Worm (Caenorhabditis elegans) whole organism, midembryonic: Measurements from ENCODE around the gene F36A4.2.
A peak's percentile ranks its signal among the peaks of the same experiment; 100 is the strongest.

Experiments used
- T22C8.4 ChIP-seq: fragments of 200-800 bp; sonication (Bioruptor generic); IDR thresholded peaks from 2 replicates; pipeline ENCODE4 v1.3.6; 2022; ENCODE audit warnings: missing genetic modification characterization, missing compliant biosample characterization
- cog-1 ChIP-seq: sonication (generic microtip); optimal IDR thresholded peaks from 2 replicates; lab custom pipeline; 2016; ENCODE audit warnings: missing genetic modification characterization, missing compliant biosample characterization
- flt-1 ChIP-seq: fragments of 200-800 bp; sonication (Bioruptor generic); IDR thresholded peaks from 2 replicates; pipeline ENCODE4 v1.3.6; 2022; ENCODE audit warnings: missing genetic modification characterization, missing compliant biosample characterization
- klf-2 ChIP-seq: fragments of 200-800 bp; sonication (Bioruptor generic); conservative IDR thresholded peaks from 2 replicates; pipeline ENCODE4 v1.3.6; 2022; ENCODE audit warnings: missing genetic modification reagents, missing genetic modification characterization, missing compliant biosample characterization
- med-1 ChIP-seq: sonication (generic microtip); optimal IDR thresholded peaks from 2 replicates; lab custom pipeline; 2017; ENCODE audit warnings: missing genetic modification characterization, mild to moderate bottlenecking, missing compliant biosample characterization, antibody characterized with exemption, missing genetic modification reagents; ENCODE audit not compliant: insufficient read depth
- ref-1 ChIP-seq: fragments of 200-800 bp; sonication (Bioruptor generic); conservative IDR thresholded peaks from 2 replicates; pipeline ENCODE4 v1.3.6; 2022; ENCODE audit warnings: missing genetic modification reagents, missing genetic modification characterization, missing compliant biosample characterization
- tab-1 ChIP-seq: fragments of 200-800 bp; sonication (Bioruptor generic); IDR thresholded peaks from 2 replicates; pipeline ENCODE4 v1.3.6; 2022; ENCODE audit warnings: missing genetic modification characterization, missing compliant biosample characterization
- ztf-23 ChIP-seq: fragments of 200-800 bp; sonication (Bioruptor generic); IDR thresholded peaks from 2 replicates; pipeline ENCODE4 v1.3.6; 2022; ENCODE audit warnings: missing genetic modification reagents, missing genetic modification characterization, missing compliant biosample characterization
- ztf-29 ChIP-seq: fragments of 200-800 bp; sonication (Bioruptor generic); IDR thresholded peaks from 2 replicates; pipeline ENCODE4 v1.3.6; 2022; ENCODE audit warnings: missing genetic modification reagents, missing genetic modification characterization, missing compliant biosample characterization

The F36A4.2 gene

DNA sequence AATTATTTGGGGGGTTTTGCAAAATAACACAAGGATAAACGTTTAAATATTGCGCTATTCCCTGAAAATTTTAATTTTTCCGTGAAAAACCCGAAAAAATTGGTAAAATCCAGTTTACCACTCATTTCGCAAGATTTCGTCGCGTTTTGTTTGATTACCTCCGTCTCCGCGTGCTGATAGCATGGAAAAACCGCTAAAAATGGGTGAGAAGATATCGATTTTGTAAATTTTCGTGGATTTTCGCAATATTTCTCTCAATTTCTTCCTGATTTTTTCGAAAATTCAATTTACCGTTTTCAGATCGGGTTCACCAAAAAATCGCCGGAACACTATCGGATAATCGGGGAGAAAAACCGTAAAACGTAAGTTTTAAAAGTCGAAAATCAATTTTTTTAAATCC is 23.3 kb upstream of the F36A4.2 start, which contains the start of gene ama-1:
TSS of gene ama-1 (plus strand) at position 301 of the 400 bp plus-strand sequence.
- TF ChIP-seq cog-1 (tag; lab: Kevin White, UChicago) (no peak), klf-2 (GFP tag; lab: Robert Waterston, UW) (no peak), ztf-23 (GFP tag; lab: Robert Waterston, UW) (no peak), ref-1 (GFP tag; lab: Robert Waterston, UW) (no peak), ztf-29 (GFP tag; lab: Robert Waterston, UW) (no peak), flt-1 (GFP tag; lab: Robert Waterston, UW) (no peak), med-1 (no peak)

- TF ChIP-seq cog-1 (tag; lab: Kevin White, UChicago) (no peak), klf-2 (GFP tag; lab: Robert Waterston, UW) (0 out of 2 replicates have a peak, but pooled peaks have one; percentile 37)
These were observed 15.9 kb upstream of the F36A4.2 start for ce11 chrIV:4254989-4255582.

DNA sequence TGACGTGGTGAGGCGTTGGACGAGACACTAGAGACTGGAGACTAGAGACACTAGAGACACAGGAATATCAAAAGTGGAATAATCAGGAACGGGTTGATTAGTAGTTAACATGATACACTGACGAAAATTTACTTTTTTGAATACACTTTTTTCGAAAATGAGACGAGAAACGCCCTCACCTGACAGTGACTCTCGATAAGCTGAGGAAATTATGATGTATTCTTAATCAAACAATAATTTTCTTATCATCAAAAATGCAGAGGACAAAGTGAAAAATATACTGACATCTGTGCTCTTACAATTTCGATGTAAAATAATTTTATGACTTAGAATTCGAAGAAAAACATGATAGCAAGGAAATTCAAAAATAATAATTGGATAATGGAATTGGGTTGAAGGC is 11.6 kb upstream of the F36A4.2 start:
- TF ChIP-seq klf-2 (GFP tag; lab: Robert Waterston, UW) (no peak), med-1 (no peak), T22C8.4 (GFP tag; lab: Robert Waterston, UW) (no peak), ztf-23 (GFP tag; lab: Robert Waterston, UW) (no peak), ztf-29 (GFP tag; lab: Robert Waterston, UW) (no peak), cog-1 (tag; lab: Kevin White, UChicago) (no peak), ref-1 (GFP tag; lab: Robert Waterston, UW) (no peak), flt-1 (GFP tag; lab: Robert Waterston, UW) (no peak), tab-1 (no peak)

- TF ChIP-seq tab-1, result no peak
- no peak for TF ChIP-seq med-1
- TF ChIP-seq T22C8.4 (GFP tag; lab: Robert Waterston, UW), result no peak
- TF ChIP-seq klf-2 (GFP tag; lab: Robert Waterston, UW), result no peak
These were observed 8.0 kb upstream of the F36A4.2 start, which contains the start of gene col-33 for ce11 chrIV:4262993-4263392. Gene col-33 (plus strand): TSS chrIV:4263293.

- TF ChIP-seq flt-1 (GFP tag; lab: Robert Waterston, UW) (no peak), ztf-23 (GFP tag; lab: Robert Waterston, UW) (no peak), tab-1 (no peak)
These were observed 6.4 kb upstream of the F36A4.2 start for ce11 chrIV:4264649-4265048.

ce11 chrIV:4265224-4265623 is 5.8 kb upstream of the F36A4.2 start, which contains the start of gene F36A4.5:
Gene F36A4.5 (plus strand): TSS chrIV:4265524.
- TF ChIP-seq flt-1 (GFP tag; lab: Robert Waterston, UW) (no peak), klf-2 (GFP tag; lab: Robert Waterston, UW) (no peak), cog-1 (tag; lab: Kevin White, UChicago) (no peak), T22C8.4 (GFP tag; lab: Robert Waterston, UW) (no peak), ztf-23 (GFP tag; lab: Robert Waterston, UW) (no peak), med-1 (no peak), tab-1 (no peak), ztf-29 (GFP tag; lab: Robert Waterston, UW) (no peak), ref-1 (GFP tag; lab: Robert Waterston, UW) (no peak)

DNA sequence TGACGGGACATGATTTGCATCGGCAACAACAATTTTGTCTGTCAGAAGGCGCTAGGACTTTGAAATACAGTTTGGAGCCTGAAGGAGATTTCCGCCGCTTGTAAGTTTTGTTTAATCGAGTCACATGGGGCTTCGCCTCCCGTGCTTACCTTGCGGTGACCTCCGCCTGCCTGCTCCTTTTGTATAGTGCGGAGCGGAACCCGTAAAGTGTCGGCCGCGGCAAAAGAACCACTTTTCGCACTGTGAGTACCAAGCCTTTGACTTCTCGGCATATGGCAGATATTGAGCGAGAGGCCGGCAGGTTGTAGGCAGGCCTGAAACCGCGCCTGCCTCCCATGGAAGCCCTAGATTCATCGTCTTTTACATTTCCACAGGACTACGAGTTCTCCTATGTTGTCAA is 5.1 kb upstream of the F36A4.2 start:
- TF ChIP-seq ref-1 (GFP tag; lab: Robert Waterston, UW) (no peak), klf-2 (GFP tag; lab: Robert Waterston, UW) (no peak), ztf-23 (GFP tag; lab: Robert Waterston, UW) (no peak), cog-1 (tag; lab: Kevin White, UChicago) (no peak)

DNA sequence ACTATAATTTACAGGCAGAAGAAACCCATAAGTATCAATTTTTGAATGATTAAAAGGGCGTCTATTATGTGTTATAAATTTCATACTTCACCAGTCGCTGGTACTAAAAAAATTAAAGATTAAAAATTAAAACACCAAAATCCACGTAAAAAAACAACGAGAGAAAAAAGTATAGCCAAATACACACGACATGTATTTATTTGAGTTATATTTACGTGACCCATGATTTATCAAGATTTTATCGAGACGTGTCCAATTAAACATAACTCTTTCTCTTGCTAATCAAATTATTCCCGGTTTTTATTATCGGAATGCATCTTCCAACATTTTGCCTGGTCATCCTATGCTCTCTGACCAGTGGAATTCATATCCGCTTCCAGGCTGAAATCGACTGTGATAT is 3.7 kb upstream of the F36A4.2 start, which contains the start of gene F36A4.4:
TSS of gene F36A4.4 (plus strand) at position 301 of the 400 bp plus-strand sequence.
- TF ChIP-seq med-1 (no peak), ztf-23 (GFP tag; lab: Robert Waterston, UW) (no peak), ztf-29 (GFP tag; lab: Robert Waterston, UW) (no peak), ref-1 (GFP tag; lab: Robert Waterston, UW) (no peak), klf-2 (GFP tag; lab: Robert Waterston, UW) (no peak), tab-1 (no peak), flt-1 (GFP tag; lab: Robert Waterston, UW) (no peak), cog-1 (tag; lab: Kevin White, UChicago) (no peak), T22C8.4 (GFP tag; lab: Robert Waterston, UW) (no peak)

ce11 chrIV:4269308-4269707 is 1.7 kb upstream of the F36A4.2 start, which contains the start of gene F36A4.3:
Gene F36A4.3 (plus strand): TSS chrIV:4269608.
- TF ChIP-seq ref-1 (GFP tag; lab: Robert Waterston, UW), result no peak
- TF ChIP-seq klf-2 (GFP tag; lab: Robert Waterston, UW), result no peak
- no peak for TF ChIP-seq ztf-29 (GFP tag; lab: Robert Waterston, UW)
- TF ChIP-seq T22C8.4 (GFP tag; lab: Robert Waterston, UW), result no peak
- no peak for TF ChIP-seq ztf-23 (GFP tag; lab: Robert Waterston, UW)
- no peak for TF ChIP-seq tab-1
- TF ChIP-seq flt-1 (GFP tag; lab: Robert Waterston, UW), result no peak
- TF ChIP-seq med-1, result no peak

DNA sequence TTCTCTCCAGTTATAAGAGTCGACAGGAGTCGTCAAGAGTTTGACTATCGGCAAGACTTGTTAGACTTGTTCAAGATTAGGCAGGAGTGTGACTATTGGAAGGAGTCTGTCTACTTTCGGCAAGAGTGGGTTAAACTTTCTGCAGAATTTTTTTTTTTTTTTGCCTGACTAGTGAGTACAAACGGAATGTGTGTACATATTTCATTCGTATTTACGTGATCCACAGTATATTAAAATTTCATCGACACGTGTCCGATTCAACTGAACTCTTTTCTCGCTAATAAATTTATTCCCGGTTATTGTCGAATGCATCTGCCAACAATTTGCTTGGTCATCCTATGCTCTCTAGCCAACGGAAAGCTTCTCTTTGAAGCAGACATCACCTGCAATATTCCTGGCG is 1.1 kb downstream of the F36A4.2 start, which contains the start of gene F36A4.1:
TSS of gene F36A4.1 (plus strand) at position 301 of the 400 bp plus-strand sequence.
- TF ChIP-seq T22C8.4 (GFP tag; lab: Robert Waterston, UW) (no peak), ztf-29 (GFP tag; lab: Robert Waterston, UW) (no peak), tab-1 (no peak)
